Worm (Caenorhabditis elegans): ENCODE measurements around the gene srlf-24.
A peak's percentile ranks its signal among the peaks of the same experiment; 100 is the strongest.

- no peak for TF ChIP-seq ama-1 (optimal IDR thresholded peaks at IDR 0.05)
- peak in 1 of 2 experiments; percentile 98 for TF ChIP-seq unc-62 (GFP tag; optimal IDR thresholded peaks at IDR 0.05 in 1 of 2)
- TF ChIP-seq unc-62 (tag; optimal IDR thresholded peaks at IDR 0.05), result no peak
- TF ChIP-seq tag-97 (GFP tag; IDR thresholded peaks at IDR 0.05), result no peak
- peak in 1 of 2 experiments; percentile 41 for TF ChIP-seq lsy-2 (tag; optimal IDR thresholded peaks at IDR 0.05)
- no peak for TF ChIP-seq snpc-4 (tag; optimal IDR thresholded peaks at IDR 0.05)
- TF ChIP-seq nhr-25 (tag; optimal IDR thresholded peaks at IDR 0.05; ENCODE audit: borderline replicate concordance, insufficient read depth), result peak; percentile 10
- TF ChIP-seq skn-1 (tag; optimal IDR thresholded peaks at IDR 0.05), result no peak
- no peak for TF ChIP-seq fos-1 (tag; optimal IDR thresholded peaks at IDR 0.05)
- no peak for TF ChIP-seq F26F4.8 (GFP tag; conservative IDR thresholded peaks at IDR 0.05)
- TF ChIP-seq nhr-11 (tag; optimal IDR thresholded peaks at IDR 0.05), result no peak
- peak; percentile 65 for TF ChIP-seq aha-1 (tag)
- TF ChIP-seq lin-1 (GFP tag; IDR thresholded peaks at IDR 0.05), result no peak
Measured at ce11 chrIV:11092502-11093080, 13.0 kb downstream of the srlf-24 start, which contains the start of gene bcc-1.
